Fruit fly (Drosophila melanogaster) whole organism, pupa: ENCODE measurements around the gene sls.

Source experiments
- CG10348 ChIP-seq: fragments of 200-800 bp; sonication (Bioruptor generic); IDR thresholded peaks from 2 replicates; pipeline ENCODE4 v1.3.6; 2022; ENCODE audit warnings: missing biosample characterization, missing genetic modification characterization
- CG12605 ChIP-seq: fragments of 200-800 bp; sonication (Bioruptor generic); IDR thresholded peaks from 2 replicates; pipeline ENCODE4 v1.3.6; 2022; ENCODE audit warnings: missing biosample characterization, missing genetic modification characterization
- CG13204 ChIP-seq: fragments of 200-800 bp; sonication (Bioruptor generic); optimal IDR thresholded peaks from 2 replicates; lab custom pipeline; 2018; ENCODE audit warnings: missing biosample characterization, mild to moderate bottlenecking, missing genetic modification characterization, moderate library complexity
- CG14655 ChIP-seq: fragments of 200-800 bp; sonication (Bioruptor generic); optimal IDR thresholded peaks from 3 replicates; lab custom pipeline; 2017; ENCODE audit warnings: mild to moderate bottlenecking, missing biosample characterization, missing genetic modification reagents, missing genetic modification characterization
- CG15710 ChIP-seq: fragments of 200-800 bp; sonication (Bioruptor generic); optimal IDR thresholded peaks from 2 replicates; lab custom pipeline; 2018; ENCODE audit warnings: missing biosample characterization, mild to moderate bottlenecking, missing genetic modification characterization, moderate library complexity
- CG17806 ChIP-seq: fragments of 200-800 bp; sonication (Bioruptor generic); optimal IDR thresholded peaks from 2 replicates; lab custom pipeline; 2018; ENCODE audit warnings: missing biosample characterization, mild to moderate bottlenecking, missing genetic modification characterization, moderate library complexity
- CG32121 ChIP-seq: fragments of 200-800 bp; sonication (Bioruptor generic); IDR thresholded peaks from 2 replicates; pipeline ENCODE4 v1.3.6; 2022; ENCODE audit warnings: missing biosample characterization, missing genetic modification characterization
- CG34367 ChIP-seq: fragments of 200-800 bp; sonication (Bioruptor generic); optimal IDR thresholded peaks from 2 replicates; lab custom pipeline; 2018; ENCODE audit warnings: missing biosample characterization, mild to moderate bottlenecking, missing genetic modification characterization
- CG4496 ChIP-seq: fragments of 200-800 bp; sonication (Bioruptor generic); IDR thresholded peaks from 3 replicates; pipeline ENCODE4 v1.3.6; 2022; ENCODE audit warnings: missing biosample characterization, missing genetic modification characterization
- CG8159 ChIP-seq: fragments of 200-800 bp; sonication (Bioruptor generic); optimal IDR thresholded peaks from 3 replicates; lab custom pipeline; 2018; ENCODE audit warnings: missing biosample characterization, mild to moderate bottlenecking, missing genetic modification characterization, moderate library complexity
- CG8301 ChIP-seq: fragments of 200-800 bp; sonication (Bioruptor generic); optimal IDR thresholded peaks from 2 replicates; lab custom pipeline; 2018; ENCODE audit warnings: missing biosample characterization, mild to moderate bottlenecking, missing genetic modification characterization
- CG9948 ChIP-seq: fragments of 200-800 bp; sonication (Bioruptor generic); optimal IDR thresholded peaks from 2 replicates; lab custom pipeline; 2018; ENCODE audit warnings: missing biosample characterization, mild to moderate bottlenecking, missing genetic modification characterization, moderate library complexity
- D1 ChIP-seq: fragments of 200-800 bp; sonication (Bioruptor generic); optimal IDR thresholded peaks from 2 replicates; lab custom pipeline; 2018; ENCODE audit warnings: missing biosample characterization, mild to moderate bottlenecking, missing genetic modification characterization, moderate library complexity
- EcR ChIP-seq: fragments of 200-800 bp; sonication (Bioruptor generic); optimal IDR thresholded peaks from 3 replicates; lab custom pipeline; 2019; ENCODE audit warnings: missing biosample characterization, missing genetic modification characterization, mild to moderate bottlenecking, moderate library complexity, missing genetic modification reagents
- Ets98B ChIP-seq: fragments of 200-800 bp; sonication (Bioruptor generic); IDR thresholded peaks from 2 replicates; pipeline ENCODE4 v1.3.6; 2022; ENCODE audit warnings: missing biosample characterization, missing genetic modification characterization
- Pif1A ChIP-seq: fragments of 200-800 bp; sonication (Bioruptor generic); optimal IDR thresholded peaks from 3 replicates; lab custom pipeline; 2016; ENCODE audit warnings: missing biosample characterization, missing genetic modification characterization
- Pif1B ChIP-seq: fragments of 200-800 bp; sonication (Bioruptor generic); optimal IDR thresholded peaks from 3 replicates; lab custom pipeline; 2016; ENCODE audit warnings: missing biosample characterization, missing genetic modification characterization
- Snoo ChIP-seq: fragments of 200-800 bp; sonication (Bioruptor generic); optimal IDR thresholded peaks from 3 replicates; lab custom pipeline; 2017; ENCODE audit warnings: missing biosample characterization, mild to moderate bottlenecking, missing genetic modification characterization, inconsistent platforms
- fd96Ca ChIP-seq: fragments of 200-800 bp; sonication (Bioruptor generic); IDR thresholded peaks from 3 replicates; pipeline ENCODE4 v1.3.6; 2022; ENCODE audit warnings: missing biosample characterization, missing genetic modification characterization
- gl ChIP-seq: fragments of 200-800 bp; sonication (Bioruptor generic); optimal IDR thresholded peaks from 2 replicates; lab custom pipeline; 2018; ENCODE audit warnings: missing biosample characterization, mild to moderate bottlenecking, missing genetic modification characterization
- rn ChIP-seq: fragments of 200-800 bp; sonication (Bioruptor generic); IDR thresholded peaks from 2 replicates; pipeline ENCODE4 v1.3.6; 2022; ENCODE audit warnings: missing biosample characterization, missing genetic modification characterization

Gene sls

DNA sequence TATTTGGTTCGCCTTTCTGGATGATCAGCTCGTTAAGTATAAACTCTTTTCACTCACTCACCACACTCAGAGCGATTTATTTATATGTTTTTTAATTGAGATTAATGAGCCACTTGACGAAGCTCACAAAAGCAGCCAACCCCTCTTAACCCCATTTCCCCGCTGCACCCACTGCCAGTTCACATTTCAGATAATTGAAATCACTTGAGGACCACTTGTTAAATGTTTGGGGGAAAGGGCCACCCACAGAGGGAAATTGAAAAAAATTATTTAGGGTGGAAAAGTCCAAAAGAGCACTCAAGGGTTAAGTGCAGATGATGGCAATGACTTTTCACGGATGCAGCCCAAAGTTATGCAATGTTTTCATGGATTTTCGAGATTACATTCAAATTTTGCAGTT, 37.3 kb upstream of the sls start:
- peak; percentile 44 for TF ChIP-seq CG17806
- TF ChIP-seq CG15710 (tag; lab: Kevin White, UChicago), result peak; percentile 41
- no peak for TF ChIP-seq CG13204
- no peak for TF ChIP-seq CG10348
- peak; percentile 34 for TF ChIP-seq Pif1B (GFP tag; lab: Kevin White, UChicago)
- peak; percentile 4 for TF ChIP-seq Snoo (tag; lab: Kevin White, UChicago)
- 0 out of 2 replicates have a peak, but pooled peaks have one; percentile 48 for TF ChIP-seq rn
- TF ChIP-seq fd96Ca (GFP tag; lab: Robert Waterston, UW), result peak; percentile 53; the same call in 1 of the 3 replicates
- peak; percentile 26 for TF ChIP-seq CG9948
- TF ChIP-seq CG32121 (GFP tag; lab: Robert Waterston, UW), result peak; percentile 44
- peak; percentile 36 for TF ChIP-seq CG8159
- peak; percentile 48 for TF ChIP-seq CG34367 (tag; lab: Kevin White, UChicago)
- TF ChIP-seq CG4496 (GFP tag; lab: Robert Waterston, UW), result peak; percentile 57; the same call in 2 of the 3 replicates
- no peak for TF ChIP-seq CG12605 (GFP tag; lab: Robert Waterston, UW)
- no peak for TF ChIP-seq gl (tag; lab: Kevin White, UChicago)
- TF ChIP-seq D1 (tag; lab: Kevin White, UChicago), result peak; percentile 37
- peak; percentile 56 for TF ChIP-seq Ets98B
- peak; percentile 43 for TF ChIP-seq Pif1A
- peak; percentile 36 for TF ChIP-seq CG14655 (GFP tag; lab: Kevin White, UChicago)
- TF ChIP-seq CG8301, result peak; percentile 32
- TF ChIP-seq EcR (GFP tag; lab: Kevin White, UChicago), result peak; percentile 79

DNA sequence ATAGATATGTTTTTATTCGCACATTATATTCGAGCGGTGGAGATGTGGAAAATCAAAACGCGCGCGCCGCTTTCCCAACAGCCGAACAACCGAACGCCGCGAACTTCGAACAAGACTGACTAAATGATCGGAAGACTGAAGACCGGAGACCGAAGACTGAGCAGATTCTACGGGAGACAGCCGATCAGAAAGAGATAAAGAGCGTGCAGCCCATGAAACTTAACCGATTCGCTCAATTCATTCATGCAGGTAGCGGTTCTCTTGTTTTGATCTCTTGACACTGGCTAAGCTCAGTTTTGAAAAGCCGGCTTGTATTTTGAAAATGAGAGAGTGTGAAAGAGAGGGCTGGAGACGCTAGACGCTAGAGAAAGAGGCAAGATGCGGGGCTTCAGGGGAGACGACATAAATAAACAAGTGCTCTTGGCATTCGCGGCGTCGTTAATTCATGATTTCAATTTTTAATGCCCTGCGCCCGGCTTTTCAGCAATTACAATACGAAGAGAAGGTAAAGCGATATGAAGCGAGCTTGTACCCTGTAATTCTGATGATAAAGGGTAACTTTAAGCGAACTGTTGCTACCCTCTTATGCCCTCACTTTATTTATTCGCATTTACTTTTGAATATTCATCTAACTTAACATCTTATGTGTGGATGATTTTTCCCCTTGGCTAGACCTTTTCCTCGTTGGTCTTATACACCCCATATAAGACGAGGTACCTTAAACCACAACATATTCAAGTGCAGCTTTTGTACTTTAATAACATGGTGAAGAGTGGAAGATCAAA, 36.4 kb upstream of the sls start, which contains the start of gene zormin:
Gene zormin (minus strand): TSS at position 113 of the 785 bp plus-strand sequence.
- no peak for TF ChIP-seq CG10348
- peak; percentile 76 for TF ChIP-seq Pif1B (GFP tag; lab: Kevin White, UChicago)
- TF ChIP-seq rn, result no peak
- no peak for TF ChIP-seq EcR (GFP tag; lab: Kevin White, UChicago)
- peak; percentile 76; the same call in 2 of the 3 replicates for TF ChIP-seq fd96Ca (GFP tag; lab: Robert Waterston, UW)
- TF ChIP-seq D1 (tag; lab: Kevin White, UChicago), result peak; percentile 66
- TF ChIP-seq CG32121 (GFP tag; lab: Robert Waterston, UW), result no peak
- TF ChIP-seq CG14655 (GFP tag; lab: Kevin White, UChicago), result peak; percentile 79
- TF ChIP-seq CG17806, result peak; percentile 81
- TF ChIP-seq Snoo (tag; lab: Kevin White, UChicago), result peak; percentile 71
- peak; percentile 83 for TF ChIP-seq CG9948
- TF ChIP-seq Ets98B, result no peak; the same call in 1 of the 2 replicates
- peak; percentile 9; the same call in 1 of the 2 replicates for TF ChIP-seq CG12605 (GFP tag; lab: Robert Waterston, UW)
- TF ChIP-seq Pif1A, result peak; percentile 80
- TF ChIP-seq gl (tag; lab: Kevin White, UChicago), result peak; percentile 58
- peak; percentile 64 for TF ChIP-seq CG15710 (tag; lab: Kevin White, UChicago)
- peak; percentile 67 for TF ChIP-seq CG34367 (tag; lab: Kevin White, UChicago)
- peak; percentile 63 for TF ChIP-seq CG8301
- TF ChIP-seq CG13204, result no peak
- TF ChIP-seq CG4496 (GFP tag; lab: Robert Waterston, UW), result peak; percentile 68
- peak; percentile 83 for TF ChIP-seq CG8159

DNA sequence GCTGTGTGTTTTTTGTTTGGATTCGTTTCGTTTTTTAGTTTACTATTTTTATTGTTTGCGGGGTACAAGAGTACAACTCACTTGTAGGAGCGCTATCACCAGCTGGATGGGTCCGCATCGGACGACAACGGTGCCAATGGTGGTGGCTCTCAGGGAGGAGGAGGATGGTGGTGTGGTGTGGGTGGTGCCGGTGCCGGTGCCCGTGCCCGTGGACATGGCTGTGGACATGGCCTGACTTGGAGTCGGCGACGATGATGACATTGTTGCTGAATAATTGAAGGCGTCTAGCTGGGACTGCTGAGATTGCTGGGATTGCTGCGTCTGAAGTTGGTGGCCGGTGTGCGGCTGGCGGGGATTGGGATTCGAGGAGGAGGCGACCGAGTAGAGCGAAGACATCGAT, 34.3 kb upstream of the sls start:
- no peak for TF ChIP-seq Pif1A
- TF ChIP-seq fd96Ca (GFP tag; lab: Robert Waterston, UW), result 0 out of 3 replicates have a peak, but pooled peaks have one; percentile 29
- TF ChIP-seq Ets98B, result peak; percentile 8; the same call in 1 of the 2 replicates
- no peak for TF ChIP-seq CG10348
- TF ChIP-seq CG13204, result no peak
- TF ChIP-seq Pif1B (GFP tag; lab: Kevin White, UChicago), result no peak
- TF ChIP-seq CG34367 (tag; lab: Kevin White, UChicago), result no peak
- no peak for TF ChIP-seq CG9948
- TF ChIP-seq CG12605 (GFP tag; lab: Robert Waterston, UW), result peak; percentile 51
- TF ChIP-seq EcR (GFP tag; lab: Kevin White, UChicago), result no peak
- TF ChIP-seq CG17806, result no peak
- peak; percentile 23 for TF ChIP-seq CG14655 (GFP tag; lab: Kevin White, UChicago)
- no peak for TF ChIP-seq gl (tag; lab: Kevin White, UChicago)
- TF ChIP-seq Snoo (tag; lab: Kevin White, UChicago), result no peak
- 0 out of 3 replicates have a peak, but pooled peaks have one; percentile 17 for TF ChIP-seq CG4496 (GFP tag; lab: Robert Waterston, UW)
- TF ChIP-seq, all 21 proteins: peak for 5

DNA sequence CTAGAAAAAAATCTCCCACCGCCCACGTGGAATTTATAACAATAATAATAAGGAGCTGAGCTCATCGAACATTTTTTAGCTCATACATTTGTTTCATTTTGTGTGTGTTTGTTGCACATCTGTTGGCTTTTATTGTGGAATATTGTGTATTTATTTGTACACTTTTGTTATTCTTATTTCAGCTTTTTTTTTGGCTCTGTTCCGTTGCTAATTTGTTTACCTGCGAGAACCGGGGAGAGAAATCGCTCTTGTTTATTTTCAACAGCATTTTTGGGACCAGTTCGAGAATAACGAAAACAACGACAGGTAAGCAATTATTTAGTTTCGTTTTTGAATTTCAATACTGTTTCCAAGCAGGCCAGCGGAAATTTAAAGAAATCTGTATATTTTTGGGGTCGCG, 32.4 kb upstream of the sls start:
- TF ChIP-seq CG4496 (GFP tag; lab: Robert Waterston, UW), result no peak
- TF ChIP-seq CG17806, result no peak
- TF ChIP-seq CG12605 (GFP tag; lab: Robert Waterston, UW), result no peak
- TF ChIP-seq EcR (GFP tag; lab: Kevin White, UChicago), result no peak
- TF ChIP-seq CG15710 (tag; lab: Kevin White, UChicago), result no peak
- no peak for TF ChIP-seq rn
- TF ChIP-seq CG8301, result no peak
- TF ChIP-seq Snoo (tag; lab: Kevin White, UChicago), result no peak
- TF ChIP-seq Ets98B, result no peak
- TF ChIP-seq CG8159, result no peak
- TF ChIP-seq Pif1B (GFP tag; lab: Kevin White, UChicago), result no peak
- no peak for TF ChIP-seq gl (tag; lab: Kevin White, UChicago)
- TF ChIP-seq CG9948, result no peak
- TF ChIP-seq fd96Ca (GFP tag; lab: Robert Waterston, UW), result no peak
- no peak for TF ChIP-seq CG14655 (GFP tag; lab: Kevin White, UChicago)
- no peak for TF ChIP-seq CG34367 (tag; lab: Kevin White, UChicago)
- TF ChIP-seq CG13204, result no peak
- no peak for TF ChIP-seq CG10348
- TF ChIP-seq Pif1A, result no peak
- TF ChIP-seq D1 (tag; lab: Kevin White, UChicago), result no peak

DNA sequence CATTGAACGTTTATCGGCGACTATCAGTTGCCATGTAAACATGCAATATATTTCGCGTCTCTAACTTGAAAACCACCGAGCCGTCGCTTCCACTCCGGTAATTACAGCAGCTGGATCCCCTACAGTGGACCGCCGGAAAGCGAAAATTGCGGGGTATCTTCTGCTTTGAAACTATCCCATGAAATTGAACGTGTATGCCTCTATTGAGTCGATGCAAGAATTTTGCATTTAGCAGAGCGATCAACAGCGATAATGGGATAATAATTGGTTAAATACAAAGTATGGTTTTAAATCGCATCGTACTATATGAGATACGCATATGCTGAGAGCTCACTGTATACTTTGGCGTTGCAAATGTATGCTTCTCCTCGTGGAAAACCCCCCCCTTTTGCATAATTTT, 29.6 kb upstream of the sls start:
- TF ChIP-seq Pif1B (GFP tag; lab: Kevin White, UChicago) (no peak), CG32121 (GFP tag; lab: Robert Waterston, UW) (0 out of 2 replicates have a peak, but pooled peaks have one; percentile 45), CG10348 (no peak), fd96Ca (GFP tag; lab: Robert Waterston, UW) (0 out of 3 replicates have a peak, but pooled peaks have one; percentile 21), CG8301 (peak; percentile 53), Ets98B (peak; percentile 53), CG14655 (GFP tag; lab: Kevin White, UChicago) (peak; percentile 43)
